Worm (Caenorhabditis elegans) whole organism, mixed stage, embryonic: Measurements from ENCODE around the gene srbc-70.
"Not testable (repeated sequence)": the region's sequence is repeated elsewhere in the genome, so short reads cannot be mapped to it uniquely, and the experiment has no call there.

Experiments used
- bed-3 ChIP-seq: fragments of 200-800 bp; sonication (Bioruptor generic); optimal IDR thresholded peaks from 3 replicates; lab custom pipeline; 2018; ENCODE audit warnings: mild to moderate bottlenecking, missing genetic modification characterization, moderate library complexity, missing compliant biosample characterization
- blmp-1 ChIP-seq: fragments of 150-350 bp; optimal IDR thresholded peaks from 2 replicates; lab custom pipeline; 2014; ENCODE audit warnings: missing biosample characterization, missing genetic modification characterization
- ceh-39 ChIP-seq: fragments of 150-350 bp; optimal IDR thresholded peaks from 2 replicates; lab custom pipeline; 2014; ENCODE audit warnings: missing biosample characterization, missing genetic modification characterization
- ceh-83 ChIP-seq: fragments of 200-800 bp; sonication (Bioruptor generic); optimal IDR thresholded peaks from 2 replicates; lab custom pipeline; 2018; ENCODE audit warnings: mild to moderate bottlenecking, missing genetic modification characterization, missing compliant biosample characterization
- ces-1 ChIP-seq: fragments of 150-350 bp; optimal IDR thresholded peaks from 2 replicates; lab custom pipeline; 2014; ENCODE audit warnings: missing biosample characterization, missing genetic modification reagents, missing genetic modification characterization
- cnd-1 ChIP-seq: fragments of 200-800 bp; sonication (Bioruptor generic); optimal IDR thresholded peaks from 2 replicates; lab custom pipeline; 2018; ENCODE audit warnings: mild to moderate bottlenecking, missing genetic modification characterization, missing compliant biosample characterization
- elt-3 ChIP-seq: fragments of 150-350 bp; optimal IDR thresholded peaks from 2 replicates; lab custom pipeline; 2014; ENCODE audit warnings: missing biosample characterization, missing genetic modification characterization
- flh-1 ChIP-seq: fragments of 200-800 bp; sonication (Bioruptor generic); optimal IDR thresholded peaks from 2 replicates; lab custom pipeline; 2018; ENCODE audit warnings: mild to moderate bottlenecking, missing genetic modification characterization, moderate library complexity, missing compliant biosample characterization
- ham-2 ChIP-seq: fragments of 200-800 bp; sonication (Bioruptor generic); optimal IDR thresholded peaks from 2 replicates; lab custom pipeline; 2018; ENCODE audit warnings: mild to moderate bottlenecking, missing genetic modification characterization, missing compliant biosample characterization
- lsy-2 ChIP-seq: fragments of 150-350 bp; optimal IDR thresholded peaks from 2 replicates; lab custom pipeline; 2014; ENCODE audit warnings: missing biosample characterization, missing genetic modification characterization
- mep-1 ChIP-seq: fragments of 150-350 bp; optimal IDR thresholded peaks from 2 replicates; lab custom pipeline; 2017; ENCODE audit warnings: missing biosample characterization, missing genetic modification reagents, missing genetic modification characterization, inconsistent platforms
- nhr-2 ChIP-seq: fragments of 150-350 bp; optimal IDR thresholded peaks from 2 replicates; lab custom pipeline; 2014; ENCODE audit warnings: missing biosample characterization, missing genetic modification characterization
- nhr-237 ChIP-seq: fragments of 150-350 bp; optimal IDR thresholded peaks from 2 replicates; lab custom pipeline; 2014; ENCODE audit warnings: missing biosample characterization, missing genetic modification characterization
- nhr-28 ChIP-seq: fragments of 150-350 bp; optimal IDR thresholded peaks from 2 replicates; lab custom pipeline; 2014; ENCODE audit warnings: missing biosample characterization, missing genetic modification characterization
- nhr-76 ChIP-seq: sonication (generic microtip); optimal IDR thresholded peaks from 2 replicates; lab custom pipeline; 2017; ENCODE audit warnings: missing biosample characterization, missing genetic modification characterization
- pha-4 ChIP-seq: fragments of 150-350 bp; optimal IDR thresholded peaks from 2 replicates; lab custom pipeline; 2018; ENCODE audit warnings: missing biosample characterization, missing genetic modification reagents, missing genetic modification characterization
- sem-2 ChIP-seq: fragments of 200-800 bp; sonication (Bioruptor generic); optimal IDR thresholded peaks from 2 replicates; lab custom pipeline; 2018; ENCODE audit warnings: mild to moderate bottlenecking, missing genetic modification characterization, missing compliant biosample characterization
- snpc-4 ChIP-seq: fragments of 150-350 bp; optimal IDR thresholded peaks from 2 replicates; lab custom pipeline; 2014; ENCODE audit warnings: missing biosample characterization, missing genetic modification characterization
- sptf-1 ChIP-seq: sonication (generic microtip); optimal IDR thresholded peaks from 2 replicates; lab custom pipeline; 2017; ENCODE audit warnings: mild to moderate bottlenecking, missing genetic modification characterization, moderate library complexity, missing compliant biosample characterization
- tbx-8 ChIP-seq: fragments of 200-800 bp; sonication (Bioruptor generic); optimal IDR thresholded peaks from 2 replicates; lab custom pipeline; 2018; ENCODE audit warnings: mild to moderate bottlenecking, missing genetic modification characterization, moderate library complexity, missing compliant biosample characterization
- unc-120 ChIP-seq: sonication (generic microtip); optimal IDR thresholded peaks from 2 replicates; lab custom pipeline; 2017; ENCODE audit warnings: missing genetic modification characterization, missing compliant biosample characterization; ENCODE audit not compliant: poor library complexity, severe bottlenecking
- unc-39 ChIP-seq: fragments of 150-350 bp; optimal IDR thresholded peaks from 2 replicates; lab custom pipeline; 2014; ENCODE audit warnings: missing biosample characterization, missing genetic modification characterization
- unc-62 ChIP-seq: fragments of 150-350 bp; optimal IDR thresholded peaks from 2 replicates; lab custom pipeline; 2014; ENCODE audit warnings: missing biosample characterization, missing genetic modification reagents, missing genetic modification characterization
- zip-8 ChIP-seq: fragments of 150-350 bp; optimal IDR thresholded peaks from 2 replicates; lab custom pipeline; 2014; ENCODE audit warnings: missing biosample characterization, missing genetic modification characterization

Gene srbc-70

DNA sequence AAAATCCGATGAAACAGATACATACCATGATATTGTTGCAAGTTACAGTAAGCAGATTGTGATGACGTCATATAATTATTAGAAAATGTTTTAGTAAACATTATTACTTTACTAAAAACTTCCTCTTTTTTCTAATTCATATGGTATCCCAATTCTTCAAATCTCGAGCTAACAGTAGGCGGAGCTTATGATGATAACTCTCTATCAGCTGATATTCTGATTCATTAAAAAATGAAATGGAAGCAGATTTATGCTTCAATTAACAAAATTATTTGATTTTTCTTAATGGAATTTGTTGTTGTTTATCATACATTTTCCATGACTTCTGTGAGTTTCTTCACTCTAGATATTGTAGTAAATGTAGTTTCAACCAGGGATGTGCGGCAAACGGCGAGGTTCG lies 23.5 kb downstream of the srbc-70 start, which contains the start of gene pax-2:
Gene pax-2, minus strand, starts transcription at position 101 of the 400 bp plus-strand sequence.
- TF ChIP-seq zip-8 (tag; lab: Kevin White, UChicago), result peak; percentile 75
- no peak for TF ChIP-seq nhr-237 (tag; lab: Kevin White, UChicago)
- TF ChIP-seq, all 35 proteins: peak for 1

DNA sequence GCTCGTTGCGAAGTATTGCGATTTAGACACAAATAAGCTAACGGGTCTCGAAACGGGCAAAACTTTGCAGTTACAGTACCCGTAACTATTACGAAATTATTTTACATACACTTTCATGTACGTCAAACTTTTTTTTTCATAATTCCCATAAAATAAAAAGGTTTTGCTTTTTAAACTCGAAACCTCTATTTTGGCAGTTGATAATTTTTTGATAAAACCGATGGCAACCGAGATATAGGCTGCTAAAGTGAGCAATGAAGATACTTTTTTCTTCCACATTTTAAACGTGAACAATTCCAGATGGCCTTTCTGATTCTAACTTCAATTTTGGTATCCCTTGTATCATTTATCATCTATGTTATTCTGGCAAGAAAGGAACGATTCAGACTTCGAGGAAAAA lies 30.6 kb downstream of the srbc-70 start, which contains the start of gene cyp-25A6:
Gene cyp-25A6, plus strand, starts transcription at position 301 of the 400 bp plus-strand sequence.
- not testable (repeated sequence) for TF ChIP-seq lsy-2, sptf-1, nhr-237 (tag; lab: Kevin White, UChicago)

DNA sequence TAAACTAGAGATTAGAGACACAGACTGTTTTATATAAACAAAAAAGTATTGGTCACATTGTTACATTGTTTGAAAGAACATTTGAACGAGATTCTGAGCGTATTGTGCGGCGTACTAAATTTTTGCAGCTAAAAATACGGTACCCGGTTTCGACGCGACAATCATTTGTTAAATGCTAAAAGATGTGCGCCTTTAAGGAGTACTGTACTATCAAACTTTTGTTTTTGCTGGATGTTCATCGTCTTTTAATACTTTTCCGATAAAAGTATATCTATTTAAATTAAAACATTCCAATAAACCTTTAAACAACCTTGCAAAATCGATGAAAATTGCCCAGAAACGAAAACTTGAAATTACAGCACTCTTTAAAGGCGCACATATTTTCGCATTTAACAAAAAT lies 31.1 kb downstream of the srbc-70 start, which contains the start of gene K06B9.6:
Gene K06B9.6, minus strand, starts transcription at position 101 of the 400 bp plus-strand sequence.
- TF ChIP-seq mep-1 (tag; lab: Kevin White, UChicago); sem-2; nhr-237 (tag; lab: Kevin White, UChicago): not testable (repeated sequence)
- TF ChIP-seq, all 35 proteins: peak for 0; not testable (repeated sequence) for 35

DNA sequence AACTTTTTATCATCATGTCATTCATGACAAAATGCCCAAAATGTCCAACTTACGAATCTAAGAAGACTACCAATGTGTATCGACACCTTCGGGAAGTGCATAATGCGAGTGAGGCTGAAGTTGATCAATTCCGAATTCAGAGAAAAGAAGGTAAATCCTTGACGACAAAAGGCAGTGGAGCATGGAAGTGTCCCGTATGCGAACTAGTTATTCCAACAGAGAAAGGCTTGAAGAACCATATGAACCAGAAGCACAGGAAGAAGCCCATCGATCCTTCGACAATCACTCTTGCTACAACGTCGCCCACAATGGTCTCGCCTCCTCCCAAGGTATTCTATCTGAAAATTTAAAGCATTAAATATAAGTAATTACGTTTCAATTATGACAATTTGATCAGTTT lies 41.7 kb downstream of the srbc-70 start, which contains the start of gene K08D10.11:
Gene K08D10.11, minus strand, starts transcription at position 101 of the 400 bp plus-strand sequence.
- TF ChIP-seq pha-4; flh-1 (GFP tag; lab: Kevin White, UChicago); snpc-4 (tag; lab: Kevin White, UChicago): not testable (repeated sequence)

DNA sequence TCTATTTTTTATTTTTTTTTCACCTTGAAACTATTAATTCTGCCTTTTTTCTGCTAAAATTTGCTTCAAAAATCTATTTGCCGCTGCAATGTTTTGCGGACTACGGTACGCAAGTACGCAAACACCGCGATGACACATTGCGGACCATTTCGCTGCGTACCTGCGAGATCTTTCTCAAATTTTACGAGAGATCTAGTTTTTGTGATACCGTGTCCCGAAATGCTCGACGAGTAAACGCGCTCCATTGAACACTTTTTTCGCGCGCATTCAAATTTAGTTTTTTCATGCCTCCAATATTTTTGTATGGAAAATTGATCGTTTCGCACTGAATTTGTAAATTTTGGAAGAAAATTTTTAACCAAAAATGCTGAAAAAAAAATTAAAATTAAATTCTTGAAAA lies 43.0 kb downstream of the srbc-70 start:
- TF ChIP-seq lsy-2 (tag; lab: Kevin White, UChicago), result peak; percentile 62

DNA sequence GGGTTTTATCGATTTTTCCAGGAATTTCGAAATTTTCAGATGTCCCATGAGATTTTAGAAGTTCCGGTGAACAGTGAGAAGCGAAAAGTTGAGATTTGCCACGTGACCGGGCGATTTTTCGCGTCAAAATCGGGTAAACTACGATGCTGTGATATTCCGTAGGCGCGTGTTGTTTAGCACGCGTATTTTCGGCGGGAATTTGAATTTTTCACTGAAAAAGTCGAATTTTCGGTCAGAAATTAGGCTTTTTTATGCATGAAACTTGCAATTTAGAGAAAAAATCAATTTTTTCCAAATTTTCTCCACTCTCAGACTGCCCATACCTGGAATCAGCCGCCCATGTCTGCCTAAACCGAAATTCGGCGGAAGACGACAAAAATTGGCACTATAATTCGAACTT lies 49.4 kb downstream of the srbc-70 start, which contains the start of gene tsen-34:
Gene tsen-34, plus strand, starts transcription at position 34 of the 400 bp plus-strand sequence.
- TF ChIP-seq unc-39 (tag; lab: Kevin White, UChicago) (no peak), ceh-83 (GFP tag; lab: Kevin White, UChicago) (peak; percentile 2)
- TF ChIP-seq, all 35 proteins: peak for 1

DNA sequence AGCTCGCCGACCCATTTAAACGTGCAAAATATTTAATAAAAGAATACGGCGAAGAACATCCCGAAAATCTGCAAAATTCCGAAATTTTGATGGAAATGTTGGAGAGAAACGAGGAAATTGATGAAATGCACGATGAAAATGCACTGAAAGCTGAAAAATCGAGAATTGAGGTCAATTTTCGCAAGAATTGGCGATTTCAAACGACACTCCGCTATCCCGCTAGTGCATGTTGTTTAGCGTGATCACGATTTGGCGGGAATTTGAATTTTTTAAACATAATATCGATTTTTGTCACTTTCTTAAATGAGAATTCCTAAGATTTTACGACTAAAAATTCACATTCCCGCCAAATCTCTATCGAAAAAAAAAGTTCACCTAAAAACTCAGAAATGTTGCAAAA lies 50.3 kb downstream of the srbc-70 start:
- TF ChIP-seq sptf-1 (tag; lab: Kevin White, UChicago), result no peak
- no peak for TF ChIP-seq tbx-8
- TF ChIP-seq elt-3, result no peak
- no peak for TF ChIP-seq zip-8 (tag; lab: Kevin White, UChicago)
- no peak for TF ChIP-seq bed-3 (GFP tag; lab: Kevin White, UChicago)
- TF ChIP-seq sem-2, result no peak
- no peak for TF ChIP-seq cnd-1
- no peak for TF ChIP-seq nhr-28 (tag; lab: Kevin White, UChicago)
- TF ChIP-seq ceh-83 (GFP tag; lab: Kevin White, UChicago), result no peak
- no peak for TF ChIP-seq ceh-39
- TF ChIP-seq nhr-2 (tag; lab: Kevin White, UChicago), result no peak
- no peak for TF ChIP-seq ces-1 (GFP tag; lab: Kevin White, UChicago)
- TF ChIP-seq ham-2 (GFP tag; lab: Kevin White, UChicago), result no peak
- TF ChIP-seq unc-120 (tag; lab: Kevin White, UChicago), result no peak
- TF ChIP-seq blmp-1, result no peak
- no peak for TF ChIP-seq nhr-76 (tag; lab: Kevin White, UChicago)
- TF ChIP-seq unc-62 (GFP tag; lab: Kevin White, UChicago), result no peak
- no peak for TF ChIP-seq mep-1 (tag; lab: Kevin White, UChicago)
